Worm (Caenorhabditis elegans) whole organism, L4 larva: ENCODE data around the gene glb-16.

Experiments
- ZK546.5 ChIP-seq, 2 experiments: sonication (generic microtip); optimal IDR thresholded peaks; 2 replicates each; lab custom pipeline; 2017; ENCODE audit warnings: missing biosample characterization in 2 of 2, missing genetic modification characterization in 2 of 2
- aly-2 ChIP-seq: sonication (generic microtip); optimal IDR thresholded peaks from 2 replicates; lab custom pipeline; 2018; ENCODE audit warnings: missing biosample characterization, missing genetic modification characterization
- ceh-32 ChIP-seq: sonication (generic microtip); optimal IDR thresholded peaks from 2 replicates; lab custom pipeline; 2016; ENCODE audit warnings: mild to moderate bottlenecking, missing genetic modification characterization, missing compliant biosample characterization; ENCODE audit not compliant: poor library complexity
- egl-27 ChIP-seq: sonication (generic microtip); optimal IDR thresholded peaks from 3 replicates; lab custom pipeline; 2017; ENCODE audit warnings: missing biosample characterization, missing genetic modification reagents, missing genetic modification characterization
- jun-1 ChIP-seq: fragments of 150-350 bp; optimal IDR thresholded peaks from 2 replicates; lab custom pipeline; 2014; ENCODE audit warnings: missing biosample characterization, missing genetic modification reagents, missing genetic modification characterization
- lim-7 ChIP-seq: fragments of 200-800 bp; sonication (Bioruptor generic); IDR thresholded peaks from 2 replicates; pipeline ENCODE4 v1.3.6; 2022; ENCODE audit warnings: missing genetic modification characterization, missing compliant biosample characterization
- nhr-102 ChIP-seq: sonication (generic microtip); optimal IDR thresholded peaks from 2 replicates; lab custom pipeline; 2016; ENCODE audit warnings: mild to moderate bottlenecking, missing genetic modification characterization, moderate library complexity, missing compliant biosample characterization
- nhr-6 ChIP-seq: fragments of 150-350 bp; optimal IDR thresholded peaks from 2 replicates; lab custom pipeline; 2014; ENCODE audit warnings: missing biosample characterization, missing genetic modification characterization
- php-3 ChIP-seq: fragments of 200-800 bp; sonication (Bioruptor generic); IDR thresholded peaks from 2 replicates; pipeline ENCODE4 v1.3.6; 2022; ENCODE audit warnings: missing genetic modification reagents, missing genetic modification characterization, missing compliant biosample characterization
- skn-1 ChIP-seq: fragments of 150-350 bp; optimal IDR thresholded peaks from 2 replicates; lab custom pipeline; 2014; ENCODE audit warnings: missing biosample characterization, missing genetic modification characterization
- snpc-4 ChIP-seq: fragments of 150-350 bp; optimal IDR thresholded peaks from 2 replicates; lab custom pipeline; 2014; ENCODE audit warnings: missing biosample characterization, missing genetic modification characterization
- spr-3 ChIP-seq: fragments of 200-800 bp; sonication (Bioruptor generic); optimal IDR thresholded peaks from 2 replicates; lab custom pipeline; 2018; ENCODE audit warnings: mild to moderate bottlenecking, missing genetic modification characterization, missing compliant biosample characterization
- ztf-11 ChIP-seq: fragments of 150-350 bp; optimal IDR thresholded peaks from 2 replicates; lab custom pipeline; 2014; ENCODE audit warnings: missing biosample characterization, missing genetic modification characterization

- TF ChIP-seq aly-2 (tag; lab: Kevin White, UChicago) (no peak), lim-7 (GFP tag; lab: Robert Waterston, UW) (no peak), jun-1 (tag; lab: Kevin White, UChicago) (no peak), snpc-4 (tag; lab: Kevin White, UChicago) (no peak), nhr-102 (tag; lab: Kevin White, UChicago) (no peak), php-3 (no peak), spr-3 (GFP tag; lab: Kevin White, UChicago) (no peak), ceh-32 (tag; lab: Kevin White, UChicago) (no peak), nhr-6 (tag; lab: Kevin White, UChicago) (no peak), skn-1 (tag; lab: Kevin White, UChicago) (no peak), ZK546.5 (tag; optimal IDR thresholded peaks at IDR 0.05; lab: Kevin White, UChicago) (no peak), egl-27 (no peak), ztf-11 (no peak)
Observed at ce11 chrX:7582223-7582622, 42.3 kb upstream of the glb-16 start.
